Worm (Caenorhabditis elegans): ENCODE data around the gene spe-51.

The spe-51 gene

ce11 chrIV:4692463-4692862, at the start of gene spe-51:
Gene spe-51, plus strand, starts transcription at chrIV:4692763.
- TF ChIP-seq Y105C5A.15 (GFP tag; IDR thresholded peaks at IDR 0.05), result no peak
- TF ChIP-seq hmg-1.1 (GFP tag; IDR thresholded peaks at IDR 0.05), result no peak
- no peak for TF ChIP-seq F44E2.7 (GFP tag; IDR thresholded peaks at IDR 0.05)
- no peak for TF ChIP-seq egl-43 (GFP tag; IDR thresholded peaks at IDR 0.05)
- TF ChIP-seq nhr-28 (tag; optimal IDR thresholded peaks at IDR 0.05), result no peak
- TF ChIP-seq aha-1 (tag), result no peak
- no peak for TF ChIP-seq ceh-32 (tag; optimal IDR thresholded peaks at IDR 0.05; ENCODE audit: poor library complexity)
- TF ChIP-seq snpc-4 (tag; optimal IDR thresholded peaks at IDR 0.05), result no peak
- TF ChIP-seq hif-1 (tag; optimal IDR thresholded peaks at IDR 0.05), result no peak
- TF ChIP-seq madf-5 (GFP tag; IDR thresholded peaks at IDR 0.05), result no peak
- TF ChIP-seq lim-7 (GFP tag; IDR thresholded peaks at IDR 0.05), result no peak
- no peak for TF ChIP-seq saeg-2 (GFP tag; IDR thresholded peaks at IDR 0.05)
- no peak for TF ChIP-seq ztf-7 (tag; optimal IDR thresholded peaks at IDR 0.05)
- TF ChIP-seq arid-1 (GFP tag; conservative IDR thresholded peaks at IDR 0.05), result no peak
- TF ChIP-seq nhr-102 (tag; optimal IDR thresholded peaks at IDR 0.05), result no peak
- no peak for TF ChIP-seq spr-3 (GFP tag; optimal IDR thresholded peaks at IDR 0.05)
- TF ChIP-seq unc-39 (tag; optimal IDR thresholded peaks at IDR 0.05), result no peak
- TF ChIP-seq daf-8 (GFP tag; IDR thresholded peaks at IDR 0.05), result no peak
- no peak for TF ChIP-seq dmd-9 (GFP tag; IDR thresholded peaks at IDR 0.05)
- TF ChIP-seq fkh-10 (GFP tag; optimal IDR thresholded peaks at IDR 0.05), result no peak

ce11 chrIV:4643577-4643976, 49.0 kb upstream of the spe-51 start:
- no peak for TF ChIP-seq ceh-62 (tag; optimal IDR thresholded peaks at IDR 0.05)
- TF ChIP-seq daf-19 (GFP tag; conservative IDR thresholded peaks at IDR 0.05), result no peak
- TF ChIP-seq nhr-10 (tag; optimal IDR thresholded peaks at IDR 0.05), result no peak

- TF ChIP-seq madf-5 (GFP tag; IDR thresholded peaks at IDR 0.05), result no peak
- no peak for TF ChIP-seq mep-1 (tag; optimal IDR thresholded peaks at IDR 0.05)
- TF ChIP-seq zip-2 (tag; optimal IDR thresholded peaks at IDR 0.05), result no peak
- TF ChIP-seq aha-1 (tag), result peak; percentile 41
- no peak for TF ChIP-seq lin-38 (GFP tag; IDR thresholded peaks at IDR 0.05)
These were observed 47.3 kb upstream of the spe-51 start for ce11 chrIV:4645243-4645642.

- TF ChIP-seq ceh-32 (tag; optimal IDR thresholded peaks at IDR 0.05; ENCODE audit: poor library complexity) (no peak), lir-3 (tag; optimal IDR thresholded peaks at IDR 0.05) (no peak)
These were observed 45.2 kb upstream of the spe-51 start, which contains the start of gene F29B9.8 for ce11 chrIV:4647385-4647784. Gene F29B9.8, plus strand, starts transcription at chrIV:4647685.

ce11 chrIV:4649460-4649859, 43.1 kb upstream of the spe-51 start, which contains the start of gene F29B9.7:
Gene F29B9.7, plus strand, starts transcription at chrIV:4649760.
- TF ChIP-seq nhr-41 (GFP tag; IDR thresholded peaks at IDR 0.05) (no peak), unc-62 (GFP tag; optimal IDR thresholded peaks at IDR 0.05 in 1 of 2) (peak in 1 of 2 experiments; percentile 11), unc-62 (tag; optimal IDR thresholded peaks at IDR 0.05) (no peak)

ce11 chrIV:4650624-4651094, 41.9 kb upstream of the spe-51 start, which contains the start of gene ubc-9:
Gene ubc-9, plus strand, starts transcription at chrIV:4651044.
- TF ChIP-seq duxl-1 (tag; optimal IDR thresholded peaks at IDR 0.05; ENCODE audit: poor library complexity), result peak; percentile 31
- no peak for TF ChIP-seq sdz-12 (GFP tag; optimal IDR thresholded peaks at IDR 0.05)
- TF ChIP-seq mdt-29 (GFP tag; IDR thresholded peaks at IDR 0.05), result peak; percentile 53; the same call in 1 of the 2 replicates
- TF ChIP-seq nhr-41 (GFP tag; IDR thresholded peaks at IDR 0.05), result no peak
- no peak for TF ChIP-seq Y105C5A.15 (GFP tag; IDR thresholded peaks at IDR 0.05)
- TF ChIP-seq vab-7 (GFP tag; IDR thresholded peaks at IDR 0.05), result 0 out of 2 replicates have a peak, but pooled peaks have one; percentile 31
- no peak for TF ChIP-seq nhr-237 (tag; optimal IDR thresholded peaks at IDR 0.05)
- no peak for TF ChIP-seq snpc-1.2 (GFP tag; IDR thresholded peaks at IDR 0.05)
- TF ChIP-seq lim-7 (GFP tag; IDR thresholded peaks at IDR 0.05), result no peak
- no peak for TF ChIP-seq daf-16 (GFP tag; optimal IDR thresholded peaks at IDR 0.05)
- TF ChIP-seq daf-16 (tag; optimal IDR thresholded peaks at IDR 0.05), result peak; percentile 44
- peak; percentile 20 for TF ChIP-seq fkh-10 (GFP tag; optimal IDR thresholded peaks at IDR 0.05)
- TF ChIP-seq spr-1 (tag; optimal IDR thresholded peaks at IDR 0.05), result peak; percentile 61
- TF ChIP-seq lin-29 (GFP tag; IDR thresholded peaks at IDR 0.05), result no peak
- TF ChIP-seq pqm-1 (tag; optimal IDR thresholded peaks at IDR 0.05), result peak; percentile 40
- TF ChIP-seq saeg-2 (GFP tag; IDR thresholded peaks at IDR 0.05), result no peak
- no peak for TF ChIP-seq F10B5.3 (tag; optimal IDR thresholded peaks at IDR 0.05)
- no peak for TF ChIP-seq daf-19 (GFP tag; conservative IDR thresholded peaks at IDR 0.05)
- TF ChIP-seq unc-39 (tag; optimal IDR thresholded peaks at IDR 0.05), result no peak
- TF ChIP-seq Y75B8A.6 (GFP tag; IDR thresholded peaks at IDR 0.05), result no peak
